Worm (Caenorhabditis elegans) whole organism, midembryonic: ENCODE data around the gene str-44.

Experiments
- cog-1 ChIP-seq: sonication (generic microtip); optimal IDR thresholded peaks from 2 replicates; lab custom pipeline; 2016; ENCODE audit warnings: missing genetic modification characterization, missing compliant biosample characterization
- flt-1 ChIP-seq: fragments of 200-800 bp; sonication (Bioruptor generic); IDR thresholded peaks from 2 replicates; pipeline ENCODE4 v1.3.6; 2022; ENCODE audit warnings: missing genetic modification characterization, missing compliant biosample characterization
- klf-2 ChIP-seq: fragments of 200-800 bp; sonication (Bioruptor generic); conservative IDR thresholded peaks from 2 replicates; pipeline ENCODE4 v1.3.6; 2022; ENCODE audit warnings: missing genetic modification reagents, missing genetic modification characterization, missing compliant biosample characterization
- med-1 ChIP-seq: sonication (generic microtip); optimal IDR thresholded peaks from 2 replicates; lab custom pipeline; 2017; ENCODE audit warnings: missing genetic modification characterization, mild to moderate bottlenecking, missing compliant biosample characterization, antibody characterized with exemption, missing genetic modification reagents; ENCODE audit not compliant: insufficient read depth
- ref-1 ChIP-seq: fragments of 200-800 bp; sonication (Bioruptor generic); conservative IDR thresholded peaks from 2 replicates; pipeline ENCODE4 v1.3.6; 2022; ENCODE audit warnings: missing genetic modification reagents, missing genetic modification characterization, missing compliant biosample characterization
- tab-1 ChIP-seq: fragments of 200-800 bp; sonication (Bioruptor generic); IDR thresholded peaks from 2 replicates; pipeline ENCODE4 v1.3.6; 2022; ENCODE audit warnings: missing genetic modification characterization, missing compliant biosample characterization
- ztf-23 ChIP-seq: fragments of 200-800 bp; sonication (Bioruptor generic); IDR thresholded peaks from 2 replicates; pipeline ENCODE4 v1.3.6; 2022; ENCODE audit warnings: missing genetic modification reagents, missing genetic modification characterization, missing compliant biosample characterization
- ztf-29 ChIP-seq: fragments of 200-800 bp; sonication (Bioruptor generic); IDR thresholded peaks from 2 replicates; pipeline ENCODE4 v1.3.6; 2022; ENCODE audit warnings: missing genetic modification reagents, missing genetic modification characterization, missing compliant biosample characterization

DNA sequence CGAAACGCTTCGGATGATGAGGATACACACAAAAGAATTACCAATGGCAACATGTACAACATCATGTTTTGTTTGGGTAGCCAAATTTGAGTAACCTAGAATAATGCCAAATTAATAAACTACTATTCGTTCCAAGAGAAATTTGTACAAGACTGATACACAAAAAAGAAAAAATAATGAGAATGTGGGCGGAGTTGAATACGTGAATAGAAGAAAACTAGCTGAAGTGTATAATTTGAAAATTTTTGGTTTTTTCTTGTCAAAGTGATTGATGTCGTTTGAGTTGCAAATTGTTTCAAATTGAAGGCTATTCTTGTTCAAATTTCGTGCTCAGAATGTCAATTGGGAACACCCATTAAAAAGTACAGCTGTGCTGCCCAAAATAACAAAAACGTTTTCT is 14.8 kb downstream of the str-44 start, which contains the start of gene R13A1.5:
- TF ChIP-seq flt-1 (GFP tag; lab: Robert Waterston, UW) (no peak), tab-1 (GFP tag; lab: Robert Waterston, UW) (no peak), ref-1 (GFP tag; lab: Robert Waterston, UW) (no peak), ztf-29 (GFP tag; lab: Robert Waterston, UW) (no peak), med-1 (no peak), ztf-23 (no peak), klf-2 (no peak), cog-1 (tag; lab: Kevin White, UChicago) (no peak)
